In the genomic region with DNA sequence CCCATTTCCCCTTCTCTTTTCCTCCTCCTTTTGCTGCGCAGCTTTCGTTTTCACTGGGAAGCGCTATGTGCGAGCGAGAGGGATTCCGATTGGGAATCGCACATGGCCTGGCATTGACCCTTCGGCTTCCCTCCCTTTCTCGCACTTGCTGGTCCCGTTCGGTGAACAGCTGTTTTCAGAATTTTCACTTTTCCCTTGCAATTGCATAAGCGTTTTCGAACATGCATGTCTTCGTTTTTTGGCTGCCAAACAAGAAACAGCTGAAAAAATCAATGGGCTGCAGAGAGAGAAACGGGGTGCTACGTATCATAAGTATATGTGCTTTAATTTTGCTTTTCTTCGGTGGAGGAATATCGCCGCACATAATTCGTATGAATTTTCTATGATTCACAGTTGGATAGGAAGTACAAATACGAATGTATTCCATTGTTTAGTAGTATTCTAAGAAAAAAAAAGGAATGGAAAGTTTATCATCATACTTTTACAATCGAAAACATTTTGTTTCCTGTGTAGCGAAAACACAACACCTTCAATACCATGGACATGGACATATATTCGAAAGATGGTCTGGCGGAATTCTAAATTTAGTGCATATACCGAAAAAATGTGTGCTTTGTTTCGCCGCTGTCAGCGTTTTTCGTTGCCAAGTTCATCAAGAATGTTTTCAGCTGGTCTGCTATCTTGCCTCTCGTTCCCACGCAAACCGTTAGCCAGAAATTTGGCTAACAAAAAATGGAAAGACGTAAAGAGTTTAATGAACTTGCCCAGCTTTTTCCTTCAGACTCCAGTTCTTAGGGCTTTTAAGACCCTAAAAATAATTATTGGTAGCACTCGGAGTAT, we compare ENCODE assay signal across 1 fruit fly cellular context.
TF ChIP-seq lines count a peak whose summit lies in the region.

No protein-coding gene starts in this region.

TF ChIP-seq in whole organism, embryonic, 481 proteins besides CTCF, POLR2A, EP300 and RAD21 (continued from another document and continues in another):
- TF ChIP-seq gt (GFP tag; IDR thresholded peaks at IDR 0.05; lab: Robert Waterston, UW) = no peak
- TF ChIP-seq Hr51 (GFP tag; optimal IDR thresholded peaks at IDR 0.05; lab: Kevin White, UChicago) = peak in 1 of 2 experiments; percentile 66
- TF ChIP-seq CG3847 (GFP tag; IDR thresholded peaks at IDR 0.05; lab: Robert Waterston, UW) = peak; percentile 29; the same call in 1 of the 2 replicates
- TF ChIP-seq CG33557 (GFP tag; optimal IDR thresholded peaks at IDR 0.05; lab: Kevin White, UChicago) = no peak
- peak; percentile 49 for TF ChIP-seq CG9727 (GFP tag; optimal IDR thresholded peaks at IDR 0.05; lab: Kevin White, UChicago)
- TF ChIP-seq CG2202 (tag; optimal IDR thresholded peaks at IDR 0.05; lab: Kevin White, UChicago) = no peak
- peak; percentile 16; the same call in 1 of the 2 replicates for TF ChIP-seq Ada2b (GFP tag; IDR thresholded peaks at IDR 0.05; lab: Robert Waterston, UW)
- no peak for TF ChIP-seq sqz (GFP tag; optimal IDR thresholded peaks at IDR 0.05; lab: Kevin White, UChicago)
- TF ChIP-seq E2f2 (GFP tag; IDR thresholded peaks at IDR 0.05; lab: Robert Waterston, UW) = 0 out of 2 replicates have a peak, but pooled peaks have one; percentile 9
- peak; percentile 19 for TF ChIP-seq CG14710 (tag; optimal IDR thresholded peaks at IDR 0.05; lab: Kevin White, UChicago)
- peak; percentile 49 for TF ChIP-seq Myb (GFP tag; optimal IDR thresholded peaks at IDR 0.05; lab: Kevin White, UChicago)
- no peak for TF ChIP-seq Scr (GFP tag; IDR thresholded peaks at IDR 0.05; lab: Robert Waterston, UW; ENCODE audit: partially characterized antibody)
- peak; percentile 26; the same call in 1 of the 2 replicates for TF ChIP-seq esg (GFP tag; conservative IDR thresholded peaks at IDR 0.05; lab: Robert Waterston, UW)
- TF ChIP-seq Usf (GFP tag; optimal IDR thresholded peaks at IDR 0.05; lab: Kevin White, UChicago) = peak; percentile 4
- peak; percentile 24 for TF ChIP-seq CG30403 (GFP tag; optimal IDR thresholded peaks at IDR 0.05; lab: Kevin White, UChicago)
- TF ChIP-seq Dip2 (GFP tag; IDR thresholded peaks at IDR 0.05; lab: Robert Waterston, UW) = no peak
- no peak for TF ChIP-seq CG16815 (GFP tag; optimal IDR thresholded peaks at IDR 0.05; lab: Kevin White, UChicago)
- TF ChIP-seq gcm (GFP tag; optimal IDR thresholded peaks at IDR 0.05; lab: Kevin White, UChicago) = peak; percentile 5
- no peak for TF ChIP-seq mld (GFP tag; IDR thresholded peaks at IDR 0.05; lab: Robert Waterston, UW; ENCODE audit: partially characterized antibody)
- no peak for TF ChIP-seq ash1 (GFP tag; optimal IDR thresholded peaks at IDR 0.05; lab: Kevin White, UChicago)
- TF ChIP-seq hb (GFP tag; IDR thresholded peaks at IDR 0.05; lab: Robert Waterston, UW; ENCODE audit: partially characterized antibody) = no peak
- TF ChIP-seq br (optimal IDR thresholded peaks at IDR 0.05; lab: Kevin White, UChicago) = no peak
- TF ChIP-seq disco-r (GFP tag; optimal IDR thresholded peaks at IDR 0.05; lab: Kevin White, UChicago) = no peak
- no peak for TF ChIP-seq Lhr (GFP tag; optimal IDR thresholded peaks at IDR 0.05; lab: Kevin White, UChicago)
- no peak for TF ChIP-seq knrl (GFP tag; IDR thresholded peaks at IDR 0.05; lab: Robert Waterston, UW; ENCODE audit: partially characterized antibody)
- peak; percentile 27 for TF ChIP-seq CG8388 (GFP tag; optimal IDR thresholded peaks at IDR 0.05; lab: Kevin White, UChicago)
- peak; percentile 0 for TF ChIP-seq CG8089 (GFP tag; optimal IDR thresholded peaks at IDR 0.05; lab: Kevin White, UChicago)
- TF ChIP-seq CG7556 (GFP tag; optimal IDR thresholded peaks at IDR 0.05; lab: Kevin White, UChicago) = peak; percentile 57
- peak; percentile 53 for TF ChIP-seq bcd (GFP tag; optimal IDR thresholded peaks at IDR 0.05; lab: Kevin White, UChicago)
- TF ChIP-seq tx (GFP tag; optimal IDR thresholded peaks at IDR 0.05; lab: Kevin White, UChicago) = peak; percentile 15
- no peak for TF ChIP-seq Doc2 (GFP tag; IDR thresholded peaks at IDR 0.05; lab: Robert Waterston, UW)
- TF ChIP-seq z (GFP tag; IDR thresholded peaks at IDR 0.05; lab: Robert Waterston, UW) = no peak
- no peak for TF ChIP-seq CG5180 (GFP tag; optimal IDR thresholded peaks at IDR 0.05; lab: Kevin White, UChicago)
- TF ChIP-seq CG6654 (GFP tag; optimal IDR thresholded peaks at IDR 0.05; lab: Kevin White, UChicago) = no peak
- TF ChIP-seq CG1529 (GFP tag; optimal IDR thresholded peaks at IDR 0.05; lab: Kevin White, UChicago) = no peak
- no peak for TF ChIP-seq Max (GFP tag; optimal IDR thresholded peaks at IDR 0.05; lab: Kevin White, UChicago)
- peak; percentile 77 for TF ChIP-seq gem (tag; optimal IDR thresholded peaks at IDR 0.05; lab: Kevin White, UChicago)
- no peak for TF ChIP-seq CG12744 (GFP tag; optimal IDR thresholded peaks at IDR 0.05; lab: Kevin White, UChicago)
- 0 out of 3 replicates have a peak, but pooled peaks have one; percentile 22 for TF ChIP-seq CG7357 (GFP tag; IDR thresholded peaks at IDR 0.05; lab: Robert Waterston, UW)
- no peak for TF ChIP-seq gcm2 (GFP tag; optimal IDR thresholded peaks at IDR 0.05; lab: Kevin White, UChicago)
- TF ChIP-seq CG17568 (GFP tag; optimal IDR thresholded peaks at IDR 0.05; lab: Kevin White, UChicago) = peak; percentile 9
- TF ChIP-seq CG1233 (GFP tag; optimal IDR thresholded peaks at IDR 0.05; lab: Kevin White, UChicago) = peak; percentile 42
- TF ChIP-seq Eip74EF (GFP tag; optimal IDR thresholded peaks at IDR 0.05; lab: Kevin White, UChicago) = peak in 1 of 2 experiments; percentile 28
- TF ChIP-seq Dll (GFP tag; IDR thresholded peaks at IDR 0.05; lab: Robert Waterston, UW; ENCODE audit: partially characterized antibody) = no peak
- TF ChIP-seq dan (GFP tag; IDR thresholded peaks at IDR 0.05; lab: Robert Waterston, UW) = no peak
- TF ChIP-seq CG3726 (GFP tag; IDR thresholded peaks at IDR 0.05; lab: Robert Waterston, UW) = no peak
- no peak for TF ChIP-seq HmgZ (tag; optimal IDR thresholded peaks at IDR 0.05; lab: Kevin White, UChicago)
- TF ChIP-seq CG4360 (GFP tag; IDR thresholded peaks at IDR 0.05; lab: Robert Waterston, UW) = no peak
- TF ChIP-seq CG7745 (tag; optimal IDR thresholded peaks at IDR 0.05; lab: Kevin White, UChicago) = no peak
- TF ChIP-seq CG1792 (GFP tag; optimal IDR thresholded peaks at IDR 0.05; lab: Kevin White, UChicago) = no peak
- TF ChIP-seq ranshi (GFP tag; IDR thresholded peaks at IDR 0.05; lab: Robert Waterston, UW) = no peak; the same call in 1 of the 2 replicates
- TF ChIP-seq CG12236 (GFP tag; optimal IDR thresholded peaks at IDR 0.05; lab: Kevin White, UChicago) = no peak
- no peak for TF ChIP-seq Hsf (GFP tag; optimal IDR thresholded peaks at IDR 0.05; lab: Kevin White, UChicago)
- peak; percentile 43 for TF ChIP-seq CG13775 (GFP tag; optimal IDR thresholded peaks at IDR 0.05; lab: Kevin White, UChicago)
- no peak for TF ChIP-seq D (optimal IDR thresholded peaks at IDR 0.05; lab: Kevin White, UChicago)
- TF ChIP-seq D (GFP tag; optimal IDR thresholded peaks at IDR 0.05; lab: Kevin White, UChicago) = peak; percentile 24
- no peak for TF ChIP-seq aop (GFP tag; IDR thresholded peaks at IDR 0.05; lab: Robert Waterston, UW)
- peak; percentile 29 for TF ChIP-seq shn (GFP tag; optimal IDR thresholded peaks at IDR 0.05; lab: Kevin White, UChicago)
- 0 out of 2 replicates have a peak, but pooled peaks have one; percentile 6 for TF ChIP-seq ssp (GFP tag; IDR thresholded peaks at IDR 0.05; lab: Robert Waterston, UW)
- TF ChIP-seq NFAT (GFP tag; IDR thresholded peaks at IDR 0.05; lab: Robert Waterston, UW) = peak; percentile 24; the same call in 1 of the 2 replicates
- TF ChIP-seq Abd-B (GFP tag; optimal IDR thresholded peaks at IDR 0.05; lab: Kevin White, UChicago) = peak; percentile 11
- no peak for TF ChIP-seq repo (GFP tag; optimal IDR thresholded peaks at IDR 0.05; lab: Kevin White, UChicago)
- TF ChIP-seq unpg (GFP tag; optimal IDR thresholded peaks at IDR 0.05; lab: Kevin White, UChicago) = peak; percentile 66
- TF ChIP-seq sens (GFP tag; lab: Kevin White, UChicago) = peak; percentile 83
- no peak for TF ChIP-seq jing (GFP tag; optimal IDR thresholded peaks at IDR 0.05; lab: Kevin White, UChicago)
- no peak for TF ChIP-seq CG12299 (tag; optimal IDR thresholded peaks at IDR 0.05; lab: Kevin White, UChicago)
- no peak for TF ChIP-seq fru (optimal IDR thresholded peaks at IDR 0.05; lab: Kevin White, UChicago)
- TF ChIP-seq CG12071 (GFP tag; optimal IDR thresholded peaks at IDR 0.05; lab: Kevin White, UChicago) = peak; percentile 40
- peak; percentile 48 for TF ChIP-seq CG8924 (tag; optimal IDR thresholded peaks at IDR 0.05; lab: Kevin White, UChicago)
- 0 out of 3 replicates have a peak, but pooled peaks have one; percentile 13 for TF ChIP-seq Aef1 (GFP tag; IDR thresholded peaks at IDR 0.05; lab: Robert Waterston, UW)
- peak; percentile 34 for TF ChIP-seq CG18599 (GFP tag; optimal IDR thresholded peaks at IDR 0.05; lab: Kevin White, UChicago)
- TF ChIP-seq schlank (tag; optimal IDR thresholded peaks at IDR 0.05; lab: Kevin White, UChicago) = peak; percentile 49
- TF ChIP-seq tll (GFP tag; optimal IDR thresholded peaks at IDR 0.05; lab: Kevin White, UChicago) = no peak
- TF ChIP-seq tna (GFP tag; IDR thresholded peaks at IDR 0.05; lab: Robert Waterston, UW; ENCODE audit: partially characterized antibody) = no peak
- peak; percentile 44; the same call in 1 of the 2 replicates for TF ChIP-seq E2f1 (GFP tag; IDR thresholded peaks at IDR 0.05; lab: Robert Waterston, UW)
- no peak for TF ChIP-seq TFAM (GFP tag; optimal IDR thresholded peaks at IDR 0.05; lab: Kevin White, UChicago)
- TF ChIP-seq pum (GFP tag; optimal IDR thresholded peaks at IDR 0.05; lab: Kevin White, UChicago) = peak; percentile 11
- TF ChIP-seq tin (GFP tag; optimal IDR thresholded peaks at IDR 0.05; lab: Kevin White, UChicago) = no peak
- TF ChIP-seq Bteb2 (GFP tag; optimal IDR thresholded peaks at IDR 0.05; lab: Kevin White, UChicago) = no peak
- peak; percentile 47 for TF ChIP-seq caup (GFP tag; optimal IDR thresholded peaks at IDR 0.05; lab: Kevin White, UChicago; ENCODE audit: severe bottlenecking)
- no peak for TF ChIP-seq Tbp (GFP tag; optimal IDR thresholded peaks at IDR 0.05; lab: Kevin White, UChicago)
- TF ChIP-seq pzg (GFP tag; optimal IDR thresholded peaks at IDR 0.05; lab: Kevin White, UChicago) = no peak
- TF ChIP-seq CG3838 (GFP tag; optimal IDR thresholded peaks at IDR 0.05; lab: Kevin White, UChicago) = no peak
- TF ChIP-seq CG7987 (GFP tag; optimal IDR thresholded peaks at IDR 0.05; lab: Kevin White, UChicago) = no peak
- no peak for TF ChIP-seq Ets97D (GFP tag; optimal IDR thresholded peaks at IDR 0.05; lab: Kevin White, UChicago)
- TF ChIP-seq CG31388 (GFP tag; optimal IDR thresholded peaks at IDR 0.05; lab: Kevin White, UChicago) = no peak
- TF ChIP-seq CG4707 (GFP tag; optimal IDR thresholded peaks at IDR 0.05; lab: Kevin White, UChicago) = no peak
- no peak for TF ChIP-seq zfh1 (GFP tag; IDR thresholded peaks at IDR 0.05; lab: Robert Waterston, UW)
- TF ChIP-seq Rx (GFP tag; IDR thresholded peaks at IDR 0.05; lab: Robert Waterston, UW) = no peak
- no peak for TF ChIP-seq sens-2 (GFP tag; IDR thresholded peaks at IDR 0.05; lab: Robert Waterston, UW)
- peak; percentile 49 for TF ChIP-seq CG10147 (GFP tag; optimal IDR thresholded peaks at IDR 0.05; lab: Kevin White, UChicago)
- peak; percentile 37 for TF ChIP-seq fu2 (GFP tag; optimal IDR thresholded peaks at IDR 0.05; lab: Kevin White, UChicago)
- peak; percentile 40 for TF ChIP-seq CG1603 (tag; optimal IDR thresholded peaks at IDR 0.05; lab: Kevin White, UChicago)
- no peak for TF ChIP-seq CG9797 (GFP tag; optimal IDR thresholded peaks at IDR 0.05; lab: Kevin White, UChicago)
- peak; percentile 16 for TF ChIP-seq CG12219 (GFP tag; optimal IDR thresholded peaks at IDR 0.05; lab: Kevin White, UChicago)
- TF ChIP-seq ara (GFP tag; IDR thresholded peaks at IDR 0.05; lab: Robert Waterston, UW) = no peak
- TF ChIP-seq phol (tag; optimal IDR thresholded peaks at IDR 0.05; lab: Kevin White, UChicago) = peak; percentile 58
- TF ChIP-seq lilli (GFP tag; optimal IDR thresholded peaks at IDR 0.05; lab: Kevin White, UChicago) = peak; percentile 19
- no peak for TF ChIP-seq CG13894 (tag; optimal IDR thresholded peaks at IDR 0.05; lab: Kevin White, UChicago)
- TF ChIP-seq zen2 (GFP tag; IDR thresholded peaks at IDR 0.05; lab: Robert Waterston, UW; ENCODE audit: partially characterized antibody) = no peak
- no peak for TF ChIP-seq ap (GFP tag; IDR thresholded peaks at IDR 0.05; lab: Robert Waterston, UW)
- TF ChIP-seq Fer3 (tag; optimal IDR thresholded peaks at IDR 0.05; lab: Kevin White, UChicago) = peak; percentile 56
- TF ChIP-seq gsb (GFP tag; IDR thresholded peaks at IDR 0.05; lab: Robert Waterston, UW) = no peak
- TF ChIP-seq CG34376 (GFP tag; optimal IDR thresholded peaks at IDR 0.05; lab: Kevin White, UChicago) = no peak
- peak; percentile 22 for TF ChIP-seq CG4854 (GFP tag; optimal IDR thresholded peaks at IDR 0.05; lab: Kevin White, UChicago)
- peak; percentile 15 for TF ChIP-seq CG6254 (GFP tag; optimal IDR thresholded peaks at IDR 0.05; lab: Kevin White, UChicago)
- TF ChIP-seq sima (GFP tag; optimal IDR thresholded peaks at IDR 0.05; lab: Kevin White, UChicago) = no peak
- TF ChIP-seq chinmo (GFP tag; IDR thresholded peaks at IDR 0.05; lab: Robert Waterston, UW; ENCODE audit: partially characterized antibody) = no peak
- TF ChIP-seq CG8290 (GFP tag; optimal IDR thresholded peaks at IDR 0.05; lab: Kevin White, UChicago) = no peak
- peak in 1 of 2 experiments; percentile 61 for TF ChIP-seq CG8290 (tag; optimal IDR thresholded peaks at IDR 0.05; lab: Kevin White, UChicago)
- TF ChIP-seq ken (GFP tag; IDR thresholded peaks at IDR 0.05; lab: Robert Waterston, UW) = no peak
- no peak for TF ChIP-seq abd-A (tag; optimal IDR thresholded peaks at IDR 0.05; lab: Kevin White, UChicago)
- TF ChIP-seq oc (tag; optimal IDR thresholded peaks at IDR 0.05; lab: Kevin White, UChicago) = no peak
- TF ChIP-seq dimm (GFP tag; IDR thresholded peaks at IDR 0.05; lab: Robert Waterston, UW) = no peak
- peak; percentile 32 for TF ChIP-seq Hr3 (GFP tag; optimal IDR thresholded peaks at IDR 0.05; lab: Kevin White, UChicago)
- TF ChIP-seq ems (GFP tag; optimal IDR thresholded peaks at IDR 0.05; lab: Kevin White, UChicago) = no peak
- no peak for TF ChIP-seq wor (GFP tag; IDR thresholded peaks at IDR 0.05; lab: Robert Waterston, UW)
- no peak for TF ChIP-seq CG15479 (GFP tag; optimal IDR thresholded peaks at IDR 0.05; lab: Kevin White, UChicago)
- TF ChIP-seq CG32772 (GFP tag; IDR thresholded peaks at IDR 0.05; lab: Robert Waterston, UW) = 0 out of 2 replicates have a peak, but pooled peaks have one; percentile 31
- TF ChIP-seq CG34422 (GFP tag; IDR thresholded peaks at IDR 0.05; lab: Robert Waterston, UW) = no peak
- TF ChIP-seq CG9817 (tag; optimal IDR thresholded peaks at IDR 0.05; lab: Kevin White, UChicago) = peak; percentile 63
- peak; percentile 70 for TF ChIP-seq PHDP (tag; optimal IDR thresholded peaks at IDR 0.05; lab: Kevin White, UChicago)
